Worm (Caenorhabditis elegans): ENCODE results near the gene C02E7.10.

DNA sequence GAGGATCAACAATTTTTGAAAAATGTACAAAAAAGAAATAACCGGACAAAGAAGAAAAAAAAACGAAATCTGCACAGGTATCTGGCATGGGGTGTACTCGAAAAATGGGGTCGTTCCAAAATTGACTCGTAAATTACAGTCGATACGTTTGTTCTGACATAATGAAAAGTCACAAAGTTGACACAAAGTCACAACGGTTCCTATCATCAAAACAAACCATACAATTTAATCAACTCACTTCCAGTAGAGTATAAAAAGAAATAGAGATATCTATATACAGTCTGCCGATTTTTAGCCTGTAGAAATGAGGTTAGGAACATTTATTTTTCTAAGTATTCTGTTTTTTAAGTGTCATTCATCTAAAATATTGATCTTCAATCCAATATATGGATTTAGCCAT, 48.4 kb downstream of the C02E7.10 start, which contains the start of gene T19H12.12:
- TF ChIP-seq nhr-76 (tag; optimal IDR thresholded peaks at IDR 0.05) (no peak), lsy-2 (tag; optimal IDR thresholded peaks at IDR 0.05) (no peak), nhr-28 (tag; optimal IDR thresholded peaks at IDR 0.05) (no peak), mab-5 (tag; optimal IDR thresholded peaks at IDR 0.05) (no peak)
